Fruit fly (Drosophila melanogaster): ENCODE measurements around the gene CG13392.

CG13392 gene

DNA sequence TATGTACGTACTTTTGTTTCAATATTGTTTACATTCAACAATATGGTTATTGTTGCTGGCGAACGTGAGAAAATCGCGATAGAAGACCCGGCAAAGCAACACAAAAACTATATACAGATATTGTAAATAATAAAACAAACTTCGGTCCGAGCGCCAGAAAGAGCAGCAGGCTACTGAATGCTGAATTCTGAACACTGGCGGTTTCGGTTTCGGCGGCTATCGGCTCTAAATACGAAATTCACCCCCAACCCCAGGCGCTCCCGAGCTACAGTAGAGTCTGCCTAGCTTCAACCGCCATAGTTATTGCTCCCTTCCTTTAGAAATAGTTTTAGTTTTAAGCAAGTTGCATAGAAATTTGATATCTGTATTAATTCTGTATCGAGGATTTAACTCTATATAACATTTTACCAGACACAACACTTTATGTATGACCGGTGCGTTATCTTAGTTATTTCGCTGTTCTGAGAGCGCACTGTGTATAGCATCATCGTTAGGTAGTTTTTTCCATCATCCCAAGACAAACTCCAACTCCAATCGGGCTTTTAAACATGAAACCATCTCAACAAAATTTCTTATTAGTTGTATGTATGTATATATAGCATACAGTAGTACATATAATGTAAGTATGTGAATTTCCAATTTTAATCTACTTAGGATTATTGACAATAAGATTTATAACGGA is 20.2 kb downstream of the CG13392 start, which contains the start of gene CG7627:
Gene CG7627 (minus strand): TSS at position 197 of the 682 bp plus-strand sequence.
- TF ChIP-seq rn (GFP tag; IDR thresholded peaks at IDR 0.05) = peak; percentile 45
- TF ChIP-seq gl (tag; optimal IDR thresholded peaks at IDR 0.05) = peak; percentile 7
- peak; percentile 51 for TF ChIP-seq CG9948 (tag; optimal IDR thresholded peaks at IDR 0.05)
- peak; percentile 54 for TF ChIP-seq CG32121 (GFP tag; IDR thresholded peaks at IDR 0.05)
- peak; percentile 58 for TF ChIP-seq CG8301 (tag; optimal IDR thresholded peaks at IDR 0.05)
- peak; percentile 68 for TF ChIP-seq CG14655 (GFP tag; optimal IDR thresholded peaks at IDR 0.05)
- TF ChIP-seq CG15710 (tag; optimal IDR thresholded peaks at IDR 0.05) = peak; percentile 40
- no peak for TF ChIP-seq CG13204 (GFP tag; optimal IDR thresholded peaks at IDR 0.05)
- TF ChIP-seq CG12605 (GFP tag; IDR thresholded peaks at IDR 0.05) = peak; percentile 59
- TF ChIP-seq CG4496 (GFP tag; IDR thresholded peaks at IDR 0.05) = peak; percentile 80
- TF ChIP-seq D1 (tag; optimal IDR thresholded peaks at IDR 0.05) = no peak
- peak; percentile 63 for TF ChIP-seq CG8159 (tag; optimal IDR thresholded peaks at IDR 0.05)
- peak; percentile 78; the same call in 2 of the 3 replicates for TF ChIP-seq fd96Ca (GFP tag; IDR thresholded peaks at IDR 0.05)
- peak; percentile 26 for TF ChIP-seq CG34367 (tag; optimal IDR thresholded peaks at IDR 0.05)
- peak; percentile 46 for TF ChIP-seq CG17806 (tag; optimal IDR thresholded peaks at IDR 0.05)
- TF ChIP-seq CG10348 (GFP tag; IDR thresholded peaks at IDR 0.05) = peak; percentile 35; the same call in 1 of the 2 replicates
- peak; percentile 43 for TF ChIP-seq Pif1A (GFP tag; optimal IDR thresholded peaks at IDR 0.05)
- no peak for TF ChIP-seq EcR (GFP tag; optimal IDR thresholded peaks at IDR 0.05)
- TF ChIP-seq Pif1B (GFP tag; optimal IDR thresholded peaks at IDR 0.05) = peak; percentile 13
- TF ChIP-seq Snoo (tag; optimal IDR thresholded peaks at IDR 0.05) = peak; percentile 49
- peak; percentile 66 for TF ChIP-seq Ets98B (GFP tag; IDR thresholded peaks at IDR 0.05)

dm6 chr2L:8361204-8361952 is 21.2 kb downstream of the CG13392 start:
- TF ChIP-seq gl (tag; optimal IDR thresholded peaks at IDR 0.05) = no peak
- peak; percentile 56 for TF ChIP-seq CG8159 (tag; optimal IDR thresholded peaks at IDR 0.05)
- no peak for TF ChIP-seq CG10348 (GFP tag; IDR thresholded peaks at IDR 0.05)
- no peak for TF ChIP-seq Ets98B (GFP tag; IDR thresholded peaks at IDR 0.05)
- peak; percentile 40; the same call in 1 of the 3 replicates for TF ChIP-seq CG4496 (GFP tag; IDR thresholded peaks at IDR 0.05)
- peak; percentile 37 for TF ChIP-seq CG34367 (tag; optimal IDR thresholded peaks at IDR 0.05)
- no peak for TF ChIP-seq fd96Ca (GFP tag; IDR thresholded peaks at IDR 0.05)
- TF ChIP-seq CG9948 (tag; optimal IDR thresholded peaks at IDR 0.05) = peak; percentile 57
- peak; percentile 38 for TF ChIP-seq CG17806 (tag; optimal IDR thresholded peaks at IDR 0.05)
- TF ChIP-seq CG15710 (tag; optimal IDR thresholded peaks at IDR 0.05) = peak; percentile 64
- no peak for TF ChIP-seq CG12605 (GFP tag; IDR thresholded peaks at IDR 0.05)
- TF ChIP-seq CG14655 (GFP tag; optimal IDR thresholded peaks at IDR 0.05) = peak; percentile 67
- TF ChIP-seq D1 (tag; optimal IDR thresholded peaks at IDR 0.05) = peak; percentile 7
- TF ChIP-seq CG32121 (GFP tag; IDR thresholded peaks at IDR 0.05) = no peak
- TF ChIP-seq EcR (GFP tag; optimal IDR thresholded peaks at IDR 0.05) = no peak
- no peak for TF ChIP-seq Pif1B (GFP tag; optimal IDR thresholded peaks at IDR 0.05)
- no peak for TF ChIP-seq rn (GFP tag; IDR thresholded peaks at IDR 0.05)
- TF ChIP-seq CG13204 (GFP tag; optimal IDR thresholded peaks at IDR 0.05) = no peak
- peak; percentile 59 for TF ChIP-seq CG8301 (tag; optimal IDR thresholded peaks at IDR 0.05)
- peak; percentile 30 for TF ChIP-seq Snoo (tag; optimal IDR thresholded peaks at IDR 0.05)
- peak; percentile 46 for TF ChIP-seq Pif1A (GFP tag; optimal IDR thresholded peaks at IDR 0.05)

- TF ChIP-seq Ets98B (GFP tag; IDR thresholded peaks at IDR 0.05) = no peak
- TF ChIP-seq CG8159 (tag; optimal IDR thresholded peaks at IDR 0.05) = no peak
- TF ChIP-seq CG14655 (GFP tag; optimal IDR thresholded peaks at IDR 0.05) = no peak
- TF ChIP-seq CG4496 (GFP tag; IDR thresholded peaks at IDR 0.05) = no peak
Measured at dm6 chr2L:8355419-8355818, 27.2 kb downstream of the CG13392 start.

- TF ChIP-seq CG32121 (GFP tag; IDR thresholded peaks at IDR 0.05) = no peak
- TF ChIP-seq Pif1B (GFP tag; optimal IDR thresholded peaks at IDR 0.05) = no peak
- no peak for TF ChIP-seq CG4496 (GFP tag; IDR thresholded peaks at IDR 0.05)
- TF ChIP-seq Ets98B (GFP tag; IDR thresholded peaks at IDR 0.05) = no peak
- TF ChIP-seq D1 (tag; optimal IDR thresholded peaks at IDR 0.05) = no peak
- TF ChIP-seq Snoo (tag; optimal IDR thresholded peaks at IDR 0.05) = no peak
- TF ChIP-seq CG8159 (tag; optimal IDR thresholded peaks at IDR 0.05) = no peak
- TF ChIP-seq rn (GFP tag; IDR thresholded peaks at IDR 0.05) = no peak
- no peak for TF ChIP-seq EcR (GFP tag; optimal IDR thresholded peaks at IDR 0.05)
- TF ChIP-seq CG10348 (GFP tag; IDR thresholded peaks at IDR 0.05) = no peak
- TF ChIP-seq fd96Ca (GFP tag; IDR thresholded peaks at IDR 0.05) = no peak
- TF ChIP-seq Pif1A (GFP tag; optimal IDR thresholded peaks at IDR 0.05) = no peak
Measured at dm6 chr2L:8351864-8352263, 30.7 kb downstream of the CG13392 start, which contains the start of gene Mur29B. Gene Mur29B (plus strand): TSS chr2L:8352187.

dm6 chr2L:8351333-8351732 is 31.3 kb downstream of the CG13392 start:
- TF ChIP-seq gl (tag; optimal IDR thresholded peaks at IDR 0.05) = no peak
- TF ChIP-seq CG8301 (tag; optimal IDR thresholded peaks at IDR 0.05) = no peak
- no peak for TF ChIP-seq CG32121 (GFP tag; IDR thresholded peaks at IDR 0.05)
- TF ChIP-seq Pif1B (GFP tag; optimal IDR thresholded peaks at IDR 0.05) = no peak
- TF ChIP-seq CG8159 (tag; optimal IDR thresholded peaks at IDR 0.05) = no peak
- TF ChIP-seq CG9948 (tag; optimal IDR thresholded peaks at IDR 0.05) = no peak
- TF ChIP-seq CG14655 (GFP tag; optimal IDR thresholded peaks at IDR 0.05) = no peak
- TF ChIP-seq Pif1A (GFP tag; optimal IDR thresholded peaks at IDR 0.05) = no peak
- no peak for TF ChIP-seq CG13204 (GFP tag; optimal IDR thresholded peaks at IDR 0.05)
- no peak for TF ChIP-seq CG10348 (GFP tag; IDR thresholded peaks at IDR 0.05)
- TF ChIP-seq CG34367 (tag; optimal IDR thresholded peaks at IDR 0.05) = no peak
- TF ChIP-seq Ets98B (GFP tag; IDR thresholded peaks at IDR 0.05) = no peak
- TF ChIP-seq rn (GFP tag; IDR thresholded peaks at IDR 0.05) = no peak
- TF ChIP-seq CG4496 (GFP tag; IDR thresholded peaks at IDR 0.05) = no peak
- TF ChIP-seq CG12605 (GFP tag; IDR thresholded peaks at IDR 0.05) = no peak
- TF ChIP-seq EcR (GFP tag; optimal IDR thresholded peaks at IDR 0.05) = no peak
